Worm (Caenorhabditis elegans) whole organism, L3 larva: Measurements from ENCODE around the gene K09C4.2.
A peak's percentile ranks its signal among the peaks of the same experiment; 100 is the strongest.

Experiments
- R02D3.7 ChIP-seq: fragments of 150-350 bp; optimal IDR thresholded peaks from 2 replicates; lab custom pipeline; 2014; ENCODE audit warnings: missing biosample characterization, missing genetic modification characterization
- ZK546.5 ChIP-seq: sonication (generic microtip); optimal IDR thresholded peaks from 2 replicates; lab custom pipeline; 2017; ENCODE audit warnings: missing biosample characterization, missing genetic modification characterization
- aly-2 ChIP-seq: fragments of 150-350 bp; optimal IDR thresholded peaks from 2 replicates; lab custom pipeline; 2014; ENCODE audit warnings: missing biosample characterization, missing genetic modification characterization
- ceh-16 ChIP-seq: sonication (generic microtip); optimal IDR thresholded peaks from 2 replicates; lab custom pipeline; 2017; ENCODE audit warnings: missing biosample characterization, missing genetic modification characterization
- ceh-28 ChIP-seq: fragments of 150-350 bp; optimal IDR thresholded peaks from 2 replicates; lab custom pipeline; 2014; ENCODE audit warnings: missing biosample characterization, missing genetic modification reagents, missing genetic modification characterization
- ceh-82 ChIP-seq: fragments of 150-350 bp; optimal IDR thresholded peaks from 2 replicates; lab custom pipeline; 2014; ENCODE audit warnings: missing biosample characterization, missing genetic modification characterization
- daf-12 ChIP-seq: fragments of 150-350 bp; optimal IDR thresholded peaks from 2 replicates; lab custom pipeline; 2014; ENCODE audit warnings: missing biosample characterization, missing genetic modification reagents, missing genetic modification characterization
- elt-1 ChIP-seq: fragments of 150-350 bp; optimal IDR thresholded peaks from 2 replicates; lab custom pipeline; 2014; ENCODE audit warnings: missing biosample characterization, missing genetic modification characterization
- elt-2 ChIP-seq: sonication (generic microtip); optimal IDR thresholded peaks from 2 replicates; lab custom pipeline; 2016; ENCODE audit warnings: missing genetic modification reagents, mild to moderate bottlenecking, missing genetic modification characterization, missing compliant biosample characterization
- elt-3 ChIP-seq, 3 experiments: fragments of 150-350 bp in 1 of 3; sonication (generic microtip) in 2 of 3; optimal IDR thresholded peaks; 2 replicates in 2 of 3; 4 replicates in 1 of 3; lab custom pipeline; 2014 to 2017; ENCODE audit warnings: missing biosample characterization in 3 of 3, missing genetic modification characterization in 3 of 3
- fkh-10 ChIP-seq: sonication (generic microtip); optimal IDR thresholded peaks from 2 replicates; lab custom pipeline; 2017; ENCODE audit warnings: missing biosample characterization, missing genetic modification reagents, missing genetic modification characterization
- fos-1 ChIP-seq: fragments of 150-350 bp; optimal IDR thresholded peaks from 2 replicates; lab custom pipeline; 2014; ENCODE audit warnings: missing biosample characterization, missing genetic modification characterization
- hmg-11 ChIP-seq: sonication (generic microtip); optimal IDR thresholded peaks from 2 replicates; lab custom pipeline; 2016; ENCODE audit warnings: missing genetic modification characterization, missing compliant biosample characterization
- lin-39 ChIP-seq: fragments of 150-350 bp; optimal IDR thresholded peaks from 2 replicates; lab custom pipeline; 2018; ENCODE audit warnings: missing biosample characterization, missing genetic modification reagents, missing genetic modification characterization
- lsy-12 ChIP-seq: sonication (generic microtip); optimal IDR thresholded peaks from 2 replicates; lab custom pipeline; 2016; ENCODE audit warnings: mild to moderate bottlenecking, missing genetic modification characterization, missing compliant biosample characterization
- mdl-1 ChIP-seq: fragments of 150-350 bp; optimal IDR thresholded peaks from 2 replicates; lab custom pipeline; 2014; ENCODE audit warnings: missing biosample characterization, missing genetic modification characterization
- mml-1 ChIP-seq: fragments of 150-350 bp; sonication (generic microtip); optimal IDR thresholded peaks from 3 replicates; lab custom pipeline; 2014; ENCODE audit warnings: missing biosample characterization, missing genetic modification characterization
- nfya-1 ChIP-seq: sonication (generic microtip); optimal IDR thresholded peaks from 2 replicates; lab custom pipeline; 2017; ENCODE audit warnings: missing genetic modification characterization, mild to moderate bottlenecking, missing compliant biosample characterization, antibody characterized with exemption, moderate library complexity; ENCODE audit not compliant: insufficient read depth
- nhr-23 ChIP-seq: fragments of 150-350 bp; optimal IDR thresholded peaks from 2 replicates; lab custom pipeline; 2014; ENCODE audit warnings: missing biosample characterization, missing genetic modification reagents, missing genetic modification characterization
- nhr-237 ChIP-seq: fragments of 150-350 bp; optimal IDR thresholded peaks from 2 replicates; lab custom pipeline; 2014; ENCODE audit warnings: missing biosample characterization, missing genetic modification characterization
- nhr-25 ChIP-seq: sonication (generic microtip); optimal IDR thresholded peaks from 2 replicates; lab custom pipeline; 2017; ENCODE audit warnings: missing biosample characterization, missing genetic modification characterization
- nhr-28 ChIP-seq: fragments of 150-350 bp; optimal IDR thresholded peaks from 2 replicates; lab custom pipeline; 2014; ENCODE audit warnings: missing biosample characterization, missing genetic modification characterization
- nhr-43 ChIP-seq: sonication (generic microtip); optimal IDR thresholded peaks from 2 replicates; lab custom pipeline; 2016; ENCODE audit warnings: mild to moderate bottlenecking, missing genetic modification characterization, missing compliant biosample characterization; ENCODE audit not compliant: poor library complexity, severe bottlenecking
- nhr-67 ChIP-seq: fragments of 150-350 bp; optimal IDR thresholded peaks from 2 replicates; lab custom pipeline; 2014; ENCODE audit warnings: missing biosample characterization, missing genetic modification characterization
- nhr-77 ChIP-seq: fragments of 150-350 bp; optimal IDR thresholded peaks from 2 replicates; lab custom pipeline; 2014; ENCODE audit warnings: missing biosample characterization, missing genetic modification characterization
- pqm-1 ChIP-seq: fragments of 150-350 bp; optimal IDR thresholded peaks from 2 replicates; lab custom pipeline; 2017; ENCODE audit warnings: missing biosample characterization, missing genetic modification characterization, inconsistent platforms
- sea-2 ChIP-seq: fragments of 150-350 bp; sonication (generic microtip); optimal IDR thresholded peaks from 4 replicates; lab custom pipeline; 2014; ENCODE audit warnings: missing biosample characterization, missing genetic modification reagents, missing genetic modification characterization
- unc-62 ChIP-seq: fragments of 150-350 bp; sonication (generic microtip); optimal IDR thresholded peaks from 4 replicates; lab custom pipeline; 2014; ENCODE audit warnings: missing biosample characterization, missing genetic modification reagents, missing genetic modification characterization
- zag-1 ChIP-seq: fragments of 150-350 bp; optimal IDR thresholded peaks from 2 replicates; lab custom pipeline; 2014; ENCODE audit warnings: missing biosample characterization, missing genetic modification characterization
- ztf-11 ChIP-seq: fragments of 150-350 bp; optimal IDR thresholded peaks from 2 replicates; lab custom pipeline; 2014; ENCODE audit warnings: missing biosample characterization, missing genetic modification characterization
- ztf-4 ChIP-seq: fragments of 150-350 bp; optimal IDR thresholded peaks from 2 replicates; lab custom pipeline; 2014; ENCODE audit warnings: missing biosample characterization, missing genetic modification characterization

Gene K09C4.2

ce11 chrX:3296182-3296581 lies at the start of gene K09C4.2:
Gene K09C4.2 (plus strand): TSS chrX:3296482.
- TF ChIP-seq lsy-12 (tag; lab: Kevin White, UChicago): no peak
- no peak for TF ChIP-seq mml-1 (tag; lab: Kevin White, UChicago)
- TF ChIP-seq ceh-16 (tag; lab: Kevin White, UChicago): no peak
- TF ChIP-seq nhr-23 (tag; lab: Kevin White, UChicago): no peak
- no peak for TF ChIP-seq R02D3.7 (tag; lab: Kevin White, UChicago)
- TF ChIP-seq fkh-10 (GFP tag; lab: Kevin White, UChicago): no peak
- no peak for TF ChIP-seq nhr-237

- TF ChIP-seq ceh-82 (tag; lab: Kevin White, UChicago): no peak
- no peak for TF ChIP-seq nhr-23 (tag; lab: Kevin White, UChicago)
- TF ChIP-seq ztf-11: no peak
- no peak for TF ChIP-seq ZK546.5 (tag; lab: Kevin White, UChicago)
- TF ChIP-seq nhr-43 (tag; lab: Kevin White, UChicago): no peak
- no peak for TF ChIP-seq unc-62
- no peak for TF ChIP-seq nhr-77 (tag; lab: Kevin White, UChicago)
- TF ChIP-seq elt-2 (tag; lab: Kevin White, UChicago): no peak
- no peak for TF ChIP-seq ztf-4 (tag; lab: Kevin White, UChicago)
- TF ChIP-seq pqm-1 (tag; lab: Kevin White, UChicago): no peak
- no peak for TF ChIP-seq nfya-1 (tag; lab: Kevin White, UChicago)
- TF ChIP-seq nhr-67 (tag; lab: Kevin White, UChicago): no peak
- TF ChIP-seq daf-12 (tag; lab: Kevin White, UChicago): no peak
- TF ChIP-seq, all 47 proteins: peak for 0
Measured at ce11 chrX:3247768-3248167, 48.5 kb upstream of the K09C4.2 start.

ce11 chrX:3250481-3251091 lies 45.7 kb upstream of the K09C4.2 start, which contains the start of gene pqn-37:
Gene pqn-37 (minus strand): TSS chrX:3250531.
- TF ChIP-seq ZK546.5 (tag; lab: Kevin White, UChicago) (no peak), nhr-25 (tag; lab: Kevin White, UChicago) (peak; percentile 47)
- TF ChIP-seq, all 47 proteins: peak for 1

- TF ChIP-seq elt-1 (tag; lab: Kevin White, UChicago) (no peak), zag-1 (tag; lab: Kevin White, UChicago) (no peak), mml-1 (tag; lab: Kevin White, UChicago) (no peak), nhr-43 (tag; lab: Kevin White, UChicago) (no peak), hmg-11 (tag; lab: Kevin White, UChicago) (no peak), elt-3 (tag; optimal IDR thresholded peaks at IDR 0.05; lab: Kevin White, UChicago) (no peak), daf-12 (tag; lab: Kevin White, UChicago) (no peak), nhr-28 (tag; lab: Kevin White, UChicago) (no peak), nhr-67 (tag; lab: Kevin White, UChicago) (no peak), mdl-1 (tag; lab: Kevin White, UChicago) (no peak), nhr-77 (tag; lab: Kevin White, UChicago) (no peak), nhr-237 (no peak), fos-1 (tag; lab: Kevin White, UChicago) (no peak), sea-2 (GFP tag; lab: Kevin White, UChicago) (no peak), lin-39 (no peak), aly-2 (tag; lab: Kevin White, UChicago) (no peak), R02D3.7 (tag; lab: Kevin White, UChicago) (no peak), ceh-16 (tag; lab: Kevin White, UChicago) (no peak)
Measured at ce11 chrX:3252500-3252899, 43.8 kb upstream of the K09C4.2 start, which contains the start of gene tba-9. Gene tba-9 (plus strand): TSS chrX:3252800.

- TF ChIP-seq ceh-28 (tag; lab: Kevin White, UChicago) (no peak), pqm-1 (tag; lab: Kevin White, UChicago) (peak; percentile 100), elt-2 (tag; lab: Kevin White, UChicago) (peak; percentile 98)
- TF ChIP-seq, all 47 proteins: peak for 2
Measured at ce11 chrX:3256784-3257493, 39.3 kb upstream of the K09C4.2 start, which contains the start of gene lbp-3. Gene lbp-3 (plus strand): TSS chrX:3257372.
